Fruit fly (Drosophila melanogaster) whole organism, embryonic: ENCODE measurements around the gene Or7a.

Source experiments
- Awh ChIP-seq: fragments of 200-800 bp; sonication (Bioruptor generic); IDR thresholded peaks from 2 replicates; pipeline ENCODE4, ENCODE4 v1.3.6; 2022; ENCODE audit warnings: missing biosample characterization, missing genetic modification characterization
- Blimp-1 ChIP-seq: fragments of 200-800 bp; sonication (Bioruptor generic); optimal IDR thresholded peaks from 3 replicates; lab custom pipeline; 2018; ENCODE audit warnings: missing biosample characterization, missing genetic modification characterization, mild to moderate bottlenecking, moderate library complexity, missing genetic modification reagents
- CG14441 ChIP-seq: fragments of 200-800 bp; sonication (Bioruptor generic); IDR thresholded peaks from 2 replicates; pipeline ENCODE4 v1.3.6; 2022; ENCODE audit warnings: missing biosample characterization, missing genetic modification characterization
- CG15479 ChIP-seq: fragments of 200-800 bp; sonication (Bioruptor generic); optimal IDR thresholded peaks from 3 replicates; lab custom pipeline; 2019; ENCODE audit warnings: missing biosample characterization, mild to moderate bottlenecking, missing genetic modification characterization, moderate library complexity
- CG1647 ChIP-seq: fragments of 200-800 bp; sonication (Bioruptor generic); optimal IDR thresholded peaks from 3 replicates; lab custom pipeline; 2016; ENCODE audit warnings: missing biosample characterization, missing genetic modification characterization
- CG16779 ChIP-seq: fragments of 200-800 bp; sonication (Bioruptor generic); IDR thresholded peaks from 2 replicates; pipeline ENCODE4 v1.3.6; 2022; ENCODE audit warnings: missing biosample characterization, missing genetic modification characterization
- CG17829 ChIP-seq: fragments of 200-800 bp; optimal IDR thresholded peaks from 2 replicates; lab custom pipeline; 2019; ENCODE audit warnings: missing biosample characterization, mild to moderate bottlenecking, missing genetic modification characterization, moderate library complexity
- CG2202 ChIP-seq: fragments of 200-800 bp; sonication (Bioruptor generic); optimal IDR thresholded peaks from 2 replicates; lab custom pipeline; 2018; ENCODE audit warnings: missing biosample characterization, mild to moderate bottlenecking, missing genetic modification characterization
- CG9876 ChIP-seq: fragments of 200-800 bp; sonication (Bioruptor generic); optimal IDR thresholded peaks from 2 replicates; lab custom pipeline; 2016; ENCODE audit warnings: missing biosample characterization, missing genetic modification characterization
- Oli ChIP-seq: fragments of 200-800 bp; sonication (Bioruptor generic); optimal IDR thresholded peaks from 2 replicates; lab custom pipeline; 2018; ENCODE audit warnings: missing biosample characterization, mild to moderate bottlenecking, missing genetic modification characterization, moderate library complexity
- chif ChIP-seq, 2 experiments: fragments of 200-800 bp; sonication (Bioruptor generic); optimal IDR thresholded peaks; 3 replicates each; lab custom pipeline; 2016; ENCODE audit warnings: missing biosample characterization in 2 of 2, missing genetic modification characterization in 2 of 2
- ems ChIP-seq: fragments of 200-800 bp; sonication (Bioruptor generic); optimal IDR thresholded peaks from 3 replicates; lab custom pipeline; 2016; ENCODE audit warnings: missing biosample characterization, missing genetic modification characterization
- ken ChIP-seq: fragments of 200-800 bp; sonication (Bioruptor generic); IDR thresholded peaks from 3 replicates; pipeline ENCODE4 v1.3.6; 2022; ENCODE audit warnings: missing biosample characterization, missing genetic modification characterization
- sd ChIP-seq: fragments of 200-800 bp; sonication (Bioruptor generic); optimal IDR thresholded peaks from 3 replicates; lab custom pipeline; 2018; ENCODE audit warnings: missing biosample characterization, mild to moderate bottlenecking, missing genetic modification characterization, moderate library complexity

DNA sequence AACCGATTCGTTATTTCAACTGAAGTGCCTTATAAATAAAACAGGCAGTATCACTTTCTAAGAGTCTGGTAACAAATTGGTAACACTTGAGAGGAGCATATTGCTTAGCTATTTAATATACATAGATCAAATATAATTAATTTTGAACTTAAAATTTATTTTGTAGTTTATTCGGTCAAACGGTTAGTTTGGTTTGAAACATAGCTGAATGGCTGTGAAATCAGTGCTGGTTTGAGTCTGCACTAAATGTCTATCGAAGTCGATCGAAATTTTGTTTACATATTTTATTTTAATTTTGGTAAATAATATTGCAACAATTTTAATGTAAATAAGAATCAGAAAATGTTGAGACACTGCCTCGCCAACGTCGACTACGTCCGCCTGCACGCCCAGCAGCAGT, 17.0 kb downstream of the Or7a start, which contains the start of gene CG10959:
- no peak for TF ChIP-seq Oli (tag; lab: Kevin White, UChicago)
- TF ChIP-seq ems (GFP tag; lab: Kevin White, UChicago), result no peak
- no peak for TF ChIP-seq Awh
- TF ChIP-seq chif (GFP tag; optimal IDR thresholded peaks at IDR 0.05; lab: Kevin White, UChicago), result no peak
- no peak for TF ChIP-seq Blimp-1 (GFP tag; lab: Kevin White, UChicago)
- TF ChIP-seq CG15479 (GFP tag; lab: Kevin White, UChicago), result no peak
- no peak for TF ChIP-seq CG1647 (GFP tag; lab: Kevin White, UChicago)
- no peak for TF ChIP-seq ken
- no peak for TF ChIP-seq CG14441 (GFP tag; lab: Robert Waterston, UW)
- no peak for TF ChIP-seq CG16779 (GFP tag; lab: Robert Waterston, UW)
- no peak for TF ChIP-seq CG17829 (tag; lab: Kevin White, UChicago)
- no peak for TF ChIP-seq CG2202 (tag; lab: Kevin White, UChicago)
- no peak for TF ChIP-seq CG9876
- TF ChIP-seq sd, result no peak
